Fruit fly (Drosophila melanogaster): ENCODE results near the gene Cdk2.

The Cdk2 gene

dm6 chr3R:20735405-20735804, at the start of gene Cdk2:
Gene Cdk2 (plus strand): TSS chr3R:20735623.
- peak; percentile 93 for TF ChIP-seq knrl (GFP tag; IDR thresholded peaks at IDR 0.05; ENCODE audit: partially characterized antibody)
- no peak for TF ChIP-seq CG15696 (tag; optimal IDR thresholded peaks at IDR 0.05)
- peak; percentile 17 for TF ChIP-seq CG15514 (GFP tag; optimal IDR thresholded peaks at IDR 0.05)
- peak; percentile 79 for TF ChIP-seq ato (GFP tag; IDR thresholded peaks at IDR 0.05; ENCODE audit: partially characterized antibody)
- peak; percentile 72 for TF ChIP-seq Ets65A (GFP tag)
- TF ChIP-seq gfzf (GFP tag; optimal IDR thresholded peaks at IDR 0.05), result peak; percentile 1
- peak; percentile 6 for TF ChIP-seq lilli (GFP tag; optimal IDR thresholded peaks at IDR 0.05)
- TF ChIP-seq Doc2 (GFP tag; IDR thresholded peaks at IDR 0.05), result no peak
- TF ChIP-seq schlank (tag; optimal IDR thresholded peaks at IDR 0.05), result no peak
- no peak for TF ChIP-seq CG6765 (GFP tag; optimal IDR thresholded peaks at IDR 0.05)
- TF ChIP-seq Fer3 (tag; optimal IDR thresholded peaks at IDR 0.05), result no peak
- no peak for TF ChIP-seq CG4328 (GFP tag; optimal IDR thresholded peaks at IDR 0.05)
- TF ChIP-seq CG15269 (tag; optimal IDR thresholded peaks at IDR 0.05), result no peak
- TF ChIP-seq jing (GFP tag; optimal IDR thresholded peaks at IDR 0.05), result no peak
- TF ChIP-seq Adf1 (GFP tag; IDR thresholded peaks at IDR 0.05), result no peak
- no peak for TF ChIP-seq fd3F (GFP tag; optimal IDR thresholded peaks at IDR 0.05)
- TF ChIP-seq nom (GFP tag; optimal IDR thresholded peaks at IDR 0.05), result no peak
- no peak for TF ChIP-seq CG10462 (GFP tag; optimal IDR thresholded peaks at IDR 0.05)
- TF ChIP-seq croc (GFP tag; conservative IDR thresholded peaks at IDR 0.05), result no peak
- TF ChIP-seq GATAe (GFP tag; conservative IDR thresholded peaks at IDR 0.05), result no peak
- no peak for TF ChIP-seq CG32532 (GFP tag; IDR thresholded peaks at IDR 0.05)
- TF ChIP-seq trem (tag; optimal IDR thresholded peaks at IDR 0.05), result peak; percentile 45
- peak; percentile 98 for TF ChIP-seq wek (GFP tag; optimal IDR thresholded peaks at IDR 0.05)
- TF ChIP-seq zen2 (GFP tag; IDR thresholded peaks at IDR 0.05; ENCODE audit: partially characterized antibody), result peak; percentile 84
- peak; percentile 32 for TF ChIP-seq mam (GFP tag; optimal IDR thresholded peaks at IDR 0.05)
- no peak for TF ChIP-seq gem (tag; optimal IDR thresholded peaks at IDR 0.05)
- TF ChIP-seq Sin3A (optimal IDR thresholded peaks at IDR 0.05), result peak; percentile 44
- TF ChIP-seq Oli (tag; optimal IDR thresholded peaks at IDR 0.05), result no peak
- TF ChIP-seq Bgb (GFP tag; IDR thresholded peaks at IDR 0.05; ENCODE audit: partially characterized antibody), result peak; percentile 93
- no peak for TF ChIP-seq sc (optimal IDR thresholded peaks at IDR 0.05)
- no peak for TF ChIP-seq sc (GFP tag; optimal IDR thresholded peaks at IDR 0.05)
- TF ChIP-seq dati (GFP tag; IDR thresholded peaks at IDR 0.05), result no peak
- TF ChIP-seq hb (GFP tag; IDR thresholded peaks at IDR 0.05; ENCODE audit: partially characterized antibody), result peak; percentile 89
- 0 out of 2 replicates have a peak, but pooled peaks have one; percentile 7 for TF ChIP-seq ttk (GFP tag; IDR thresholded peaks at IDR 0.05)
- TF ChIP-seq CG17802 (tag; optimal IDR thresholded peaks at IDR 0.05), result no peak
- peak; percentile 76 for TF ChIP-seq pzg (GFP tag; optimal IDR thresholded peaks at IDR 0.05)
- TF ChIP-seq CG34224 (GFP tag; IDR thresholded peaks at IDR 0.05; ENCODE audit: partially characterized antibody), result peak; percentile 90
- TF ChIP-seq Abd-B (GFP tag; optimal IDR thresholded peaks at IDR 0.05), result no peak
- no peak for TF ChIP-seq CG14441 (GFP tag; IDR thresholded peaks at IDR 0.05)
- no peak for TF ChIP-seq C15 (GFP tag; IDR thresholded peaks at IDR 0.05)
- no peak for TF ChIP-seq NC2α (GFP tag; optimal IDR thresholded peaks at IDR 0.05)
- no peak for TF ChIP-seq gcm (GFP tag; optimal IDR thresholded peaks at IDR 0.05)
- TF ChIP-seq hbn (GFP tag; IDR thresholded peaks at IDR 0.05; ENCODE audit: partially characterized antibody), result peak; percentile 88
- no peak for TF ChIP-seq CG1832 (GFP tag; optimal IDR thresholded peaks at IDR 0.05)
- TF ChIP-seq CG7963 (GFP tag; IDR thresholded peaks at IDR 0.05; ENCODE audit: partially characterized antibody), result peak; percentile 93
- peak; percentile 93 for TF ChIP-seq CG6791 (GFP tag; IDR thresholded peaks at IDR 0.05; ENCODE audit: partially characterized antibody)
- TF ChIP-seq Mes4 (GFP tag; optimal IDR thresholded peaks at IDR 0.05), result no peak
- no peak for TF ChIP-seq Spps (tag; optimal IDR thresholded peaks at IDR 0.05)
- TF ChIP-seq h (optimal IDR thresholded peaks at IDR 0.05), result no peak
- no peak for TF ChIP-seq pnt (GFP tag; optimal IDR thresholded peaks at IDR 0.05)
- no peak for TF ChIP-seq dysf (GFP tag; IDR thresholded peaks at IDR 0.05)

All from whole organism, embryonic.